Worm (Caenorhabditis elegans) whole organism, L1 larva: ENCODE results near the gene tbck-1.
A peak's percentile ranks its signal among the peaks of the same experiment; 100 is the strongest.

Experiments
- elt-3 ChIP-seq, 6 experiments: fragments of 150-350 bp in 1 of 6; sonication (generic microtip); optimal IDR thresholded peaks; 2 replicates each; lab custom pipeline; 2017 to 2018; ENCODE audit warnings: missing biosample characterization in 6 of 6, missing genetic modification characterization in 6 of 6, inconsistent platforms in 1 of 6
- isw-1 ChIP-seq: fragments of 200-800 bp; sonication (Bioruptor generic); IDR thresholded peaks from 2 replicates; pipeline ENCODE4 v1.3.6; 2022; ENCODE audit warnings: missing genetic modification characterization, missing compliant biosample characterization
- mab-9 ChIP-seq: fragments of 200-800 bp; sonication (Bioruptor generic); IDR thresholded peaks from 2 replicates; pipeline ENCODE4 v1.3.6; 2022; ENCODE audit warnings: missing genetic modification reagents, missing genetic modification characterization, missing compliant biosample characterization
- nhr-11 ChIP-seq: fragments of 150-350 bp; optimal IDR thresholded peaks from 2 replicates; lab custom pipeline; 2014; ENCODE audit warnings: missing biosample characterization, missing genetic modification characterization

ce11 chrII:4851594-4852106, 23.3 kb downstream of the tbck-1 start, which contains the start of gene dnj-9:
- TF ChIP-seq nhr-11 (tag; lab: Kevin White, UChicago) (peak; percentile 88), elt-3 (tag; optimal IDR thresholded peaks at IDR 0.05; lab: Kevin White, UChicago) (peak in 3 of 6 experiments; percentile 50 to 90 (median 90)), isw-1 (GFP tag; lab: Robert Waterston, UW) (peak; percentile 91), mab-9 (GFP tag; lab: Robert Waterston, UW) (peak; percentile 85)
